Worm (Caenorhabditis elegans) whole organism, L2 larva: ENCODE data around the gene srbc-58.

Source experiments
- ama-1 ChIP-seq: fragments of 150-350 bp; optimal IDR thresholded peaks from 2 replicates; lab custom pipeline; 2018; ENCODE audit warnings: inconsistent platforms
- ceh-82 ChIP-seq: fragments of 150-350 bp; optimal IDR thresholded peaks from 2 replicates; lab custom pipeline; 2014; ENCODE audit warnings: missing biosample characterization, missing genetic modification characterization
- lin-39 ChIP-seq: fragments of 150-350 bp; optimal IDR thresholded peaks from 2 replicates; lab custom pipeline; 2014; ENCODE audit warnings: missing biosample characterization, missing genetic modification reagents, missing genetic modification characterization
- lsy-2 ChIP-seq, 2 experiments: fragments of 150-350 bp in 1 of 2; sonication (generic microtip) in 1 of 2; optimal IDR thresholded peaks; 2 replicates each; lab custom pipeline; 2014 to 2017; ENCODE audit warnings: missing biosample characterization in 2 of 2, missing genetic modification characterization in 2 of 2
- nhr-11 ChIP-seq: fragments of 150-350 bp; optimal IDR thresholded peaks from 2 replicates; lab custom pipeline; 2014; ENCODE audit warnings: missing biosample characterization, missing genetic modification characterization

ce11 chrV:797241-797640 is 22.4 kb downstream of the srbc-58 start:
- TF ChIP-seq ama-1 (lab: Kevin White, UChicago) (no peak), lin-39 (tag; lab: Kevin White, UChicago) (no peak), ceh-82 (no peak), lsy-2 (tag; optimal IDR thresholded peaks at IDR 0.05; lab: Kevin White, UChicago) (no peak), nhr-11 (tag; lab: Kevin White, UChicago) (no peak)
